Fruit fly (Drosophila melanogaster): ENCODE results near the gene CG17154.

CG17154 gene

dm6 chr3L:12115103-12115502, 26.7 kb downstream of the CG17154 start (continued):
- TF ChIP-seq Hr39 (GFP tag; optimal IDR thresholded peaks at IDR 0.05) (peak; percentile 92), Blimp-1 (GFP tag; optimal IDR thresholded peaks at IDR 0.05) (peak; percentile 79), fkh (GFP tag; optimal IDR thresholded peaks at IDR 0.05) (no peak), CG4318 (GFP tag; optimal IDR thresholded peaks at IDR 0.05) (peak; percentile 17), CG11762 (GFP tag; optimal IDR thresholded peaks at IDR 0.05; ENCODE audit: insufficient read depth) (peak; percentile 77), svp (GFP tag) (peak; percentile 97), net (GFP tag; optimal IDR thresholded peaks at IDR 0.05) (peak; percentile 81), CG15336 (GFP tag; IDR thresholded peaks at IDR 0.05) (peak; percentile 74), acj6 (GFP tag; optimal IDR thresholded peaks at IDR 0.05) (peak; percentile 87), Ets21C (GFP tag; optimal IDR thresholded peaks at IDR 0.05) (peak; percentile 85), salr (GFP tag; optimal IDR thresholded peaks at IDR 0.05) (peak; percentile 74 to 79)

- TF ChIP-seq CG8632 (GFP tag; optimal IDR thresholded peaks at IDR 0.05), result no peak
- TF ChIP-seq fkh (GFP tag; optimal IDR thresholded peaks at IDR 0.05), result peak; percentile 70
- TF ChIP-seq lz (GFP tag; optimal IDR thresholded peaks at IDR 0.05), result peak; percentile 24
- TF ChIP-seq Eip78C (GFP tag), result peak; percentile 21
- TF ChIP-seq CG3032 (tag; optimal IDR thresholded peaks at IDR 0.05), result peak; percentile 12
- TF ChIP-seq dsx (GFP tag; optimal IDR thresholded peaks at IDR 0.05; ENCODE audit: poor library complexity, severe bottlenecking), result no peak
- TF ChIP-seq cyc (GFP tag; optimal IDR thresholded peaks at IDR 0.05), result peak; percentile 22
- peak; percentile 8 for TF ChIP-seq topi (GFP tag; optimal IDR thresholded peaks at IDR 0.05)
Observed at dm6 chr3L:12115966-12116735, 27.7 kb downstream of the CG17154 start, which contains the start of gene vers. vers (plus strand) TSS chr3L:12116101.

- TF ChIP-seq Ets96B (tag; optimal IDR thresholded peaks at IDR 0.05) (no peak), Eip78C (GFP tag) (peak; percentile 46), fkh (GFP tag; optimal IDR thresholded peaks at IDR 0.05) (peak; percentile 26), esn (GFP tag; optimal IDR thresholded peaks at IDR 0.05) (peak; percentile 17), CG11902 (GFP tag; optimal IDR thresholded peaks at IDR 0.05) (no peak), CG3032 (tag; optimal IDR thresholded peaks at IDR 0.05) (no peak), salr (GFP tag; optimal IDR thresholded peaks at IDR 0.05) (no peak)
Observed at dm6 chr3L:12118156-12118555, 29.7 kb downstream of the CG17154 start, which contains the start of gene ssp. ssp (plus strand) TSS chr3L:12118257.

- no peak for TF ChIP-seq Met (GFP tag; optimal IDR thresholded peaks at IDR 0.05)
- peak; percentile 97 for TF ChIP-seq svp (GFP tag)
Observed at dm6 chr3L:12118631-12119030, 30.2 kb downstream of the CG17154 start.

- TF ChIP-seq Ets21C (GFP tag; optimal IDR thresholded peaks at IDR 0.05) (no peak), fd59A (GFP tag; optimal IDR thresholded peaks at IDR 0.05) (no peak), Eip93F (GFP tag; optimal IDR thresholded peaks at IDR 0.05) (no peak), Eip78C (GFP tag) (peak; percentile 20)
Observed at dm6 chr3L:12119875-12120485, 31.6 kb downstream of the CG17154 start, which contains the start of gene CG11560. CG11560 (plus strand) TSS chr3L:12120019.

- TF ChIP-seq CG8319 (GFP tag; optimal IDR thresholded peaks at IDR 0.05) (no peak), salr (GFP tag; optimal IDR thresholded peaks at IDR 0.05) (no peak), Blimp-1 (GFP tag; optimal IDR thresholded peaks at IDR 0.05) (no peak), dac (GFP tag; optimal IDR thresholded peaks at IDR 0.05) (no peak), ss (GFP tag; optimal IDR thresholded peaks at IDR 0.05) (no peak), CG6808 (GFP tag; optimal IDR thresholded peaks at IDR 0.05) (no peak), CG8632 (GFP tag; optimal IDR thresholded peaks at IDR 0.05) (no peak)
Observed at dm6 chr3L:12122891-12123290, 34.5 kb downstream of the CG17154 start.

Data from whole organism, prepupa.